Worm (Caenorhabditis elegans) whole organism, mixed stage, embryonic: Measurements from ENCODE around the gene Y52E8A.1.

Source experiments
- M03D4.4 ChIP-seq: sonication (generic microtip); optimal IDR thresholded peaks from 2 replicates; lab custom pipeline; 2017; ENCODE audit warnings: mild to moderate bottlenecking, missing genetic modification characterization, missing compliant biosample characterization
- bed-3 ChIP-seq: fragments of 200-800 bp; sonication (Bioruptor generic); optimal IDR thresholded peaks from 3 replicates; lab custom pipeline; 2018; ENCODE audit warnings: mild to moderate bottlenecking, missing genetic modification characterization, moderate library complexity, missing compliant biosample characterization
- blmp-1 ChIP-seq: fragments of 150-350 bp; optimal IDR thresholded peaks from 2 replicates; lab custom pipeline; 2014; ENCODE audit warnings: missing biosample characterization, missing genetic modification characterization
- ceh-39 ChIP-seq: fragments of 150-350 bp; optimal IDR thresholded peaks from 2 replicates; lab custom pipeline; 2014; ENCODE audit warnings: missing biosample characterization, missing genetic modification characterization
- ceh-43 ChIP-seq: fragments of 200-800 bp; sonication (Bioruptor generic); optimal IDR thresholded peaks from 2 replicates; lab custom pipeline; 2018; ENCODE audit warnings: mild to moderate bottlenecking, missing genetic modification characterization, moderate library complexity, missing compliant biosample characterization
- ceh-83 ChIP-seq: fragments of 200-800 bp; sonication (Bioruptor generic); optimal IDR thresholded peaks from 2 replicates; lab custom pipeline; 2018; ENCODE audit warnings: mild to moderate bottlenecking, missing genetic modification characterization, missing compliant biosample characterization
- ces-1 ChIP-seq: fragments of 150-350 bp; optimal IDR thresholded peaks from 2 replicates; lab custom pipeline; 2014; ENCODE audit warnings: missing biosample characterization, missing genetic modification reagents, missing genetic modification characterization
- drap-1 ChIP-seq: fragments of 200-800 bp; sonication (Bioruptor generic); optimal IDR thresholded peaks from 3 replicates; lab custom pipeline; 2018; ENCODE audit warnings: mild to moderate bottlenecking, missing genetic modification characterization, missing compliant biosample characterization
- elt-1 ChIP-seq: sonication (generic microtip); optimal IDR thresholded peaks from 2 replicates; lab custom pipeline; 2017; ENCODE audit warnings: missing genetic modification characterization, mild to moderate bottlenecking, missing compliant biosample characterization, antibody characterized with exemption, moderate library complexity, borderline replicate concordance; ENCODE audit not compliant: insufficient read depth
- flh-1 ChIP-seq: fragments of 200-800 bp; sonication (Bioruptor generic); optimal IDR thresholded peaks from 2 replicates; lab custom pipeline; 2018; ENCODE audit warnings: mild to moderate bottlenecking, missing genetic modification characterization, moderate library complexity, missing compliant biosample characterization
- ham-2 ChIP-seq: fragments of 200-800 bp; sonication (Bioruptor generic); optimal IDR thresholded peaks from 2 replicates; lab custom pipeline; 2018; ENCODE audit warnings: mild to moderate bottlenecking, missing genetic modification characterization, missing compliant biosample characterization
- hlh-1 ChIP-seq: fragments of 150-350 bp; optimal IDR thresholded peaks from 2 replicates; lab custom pipeline; 2014; ENCODE audit warnings: missing biosample characterization, missing genetic modification reagents, missing genetic modification characterization
- lin-32 ChIP-seq: fragments of 200-800 bp; sonication (Bioruptor generic); optimal IDR thresholded peaks from 2 replicates; lab custom pipeline; 2018; ENCODE audit warnings: mild to moderate bottlenecking, missing genetic modification characterization, missing compliant biosample characterization
- lsy-2 ChIP-seq: fragments of 150-350 bp; optimal IDR thresholded peaks from 2 replicates; lab custom pipeline; 2014; ENCODE audit warnings: missing biosample characterization, missing genetic modification characterization
- mab-5 ChIP-seq: fragments of 150-350 bp; optimal IDR thresholded peaks from 2 replicates; lab custom pipeline; 2014; ENCODE audit warnings: missing biosample characterization, missing genetic modification characterization
- mep-1 ChIP-seq: fragments of 150-350 bp; optimal IDR thresholded peaks from 2 replicates; lab custom pipeline; 2017; ENCODE audit warnings: missing biosample characterization, missing genetic modification reagents, missing genetic modification characterization, inconsistent platforms
- mls-2 ChIP-seq: sonication (generic microtip); optimal IDR thresholded peaks from 2 replicates; lab custom pipeline; 2016; ENCODE audit warnings: mild to moderate bottlenecking, missing genetic modification characterization, moderate library complexity, missing compliant biosample characterization
- nhr-12 ChIP-seq: fragments of 150-350 bp; optimal IDR thresholded peaks from 2 replicates; lab custom pipeline; 2014; ENCODE audit warnings: missing biosample characterization, missing genetic modification characterization
- nhr-2 ChIP-seq: fragments of 150-350 bp; optimal IDR thresholded peaks from 2 replicates; lab custom pipeline; 2014; ENCODE audit warnings: missing biosample characterization, missing genetic modification characterization
- nhr-237 ChIP-seq: fragments of 150-350 bp; optimal IDR thresholded peaks from 2 replicates; lab custom pipeline; 2014; ENCODE audit warnings: missing biosample characterization, missing genetic modification characterization
- nhr-28 ChIP-seq: fragments of 150-350 bp; optimal IDR thresholded peaks from 2 replicates; lab custom pipeline; 2014; ENCODE audit warnings: missing biosample characterization, missing genetic modification characterization
- nhr-76 ChIP-seq: sonication (generic microtip); optimal IDR thresholded peaks from 2 replicates; lab custom pipeline; 2017; ENCODE audit warnings: missing biosample characterization, missing genetic modification characterization
- pha-4 ChIP-seq: fragments of 150-350 bp; optimal IDR thresholded peaks from 2 replicates; lab custom pipeline; 2018; ENCODE audit warnings: missing biosample characterization, missing genetic modification reagents, missing genetic modification characterization
- sem-2 ChIP-seq: fragments of 200-800 bp; sonication (Bioruptor generic); optimal IDR thresholded peaks from 2 replicates; lab custom pipeline; 2018; ENCODE audit warnings: mild to moderate bottlenecking, missing genetic modification characterization, missing compliant biosample characterization
- snpc-4 ChIP-seq: fragments of 150-350 bp; optimal IDR thresholded peaks from 2 replicates; lab custom pipeline; 2014; ENCODE audit warnings: missing biosample characterization, missing genetic modification characterization
- sptf-1 ChIP-seq: sonication (generic microtip); optimal IDR thresholded peaks from 2 replicates; lab custom pipeline; 2017; ENCODE audit warnings: mild to moderate bottlenecking, missing genetic modification characterization, moderate library complexity, missing compliant biosample characterization
- unc-120 ChIP-seq: sonication (generic microtip); optimal IDR thresholded peaks from 2 replicates; lab custom pipeline; 2017; ENCODE audit warnings: missing genetic modification characterization, missing compliant biosample characterization; ENCODE audit not compliant: poor library complexity, severe bottlenecking
- unc-39 ChIP-seq: fragments of 150-350 bp; optimal IDR thresholded peaks from 2 replicates; lab custom pipeline; 2014; ENCODE audit warnings: missing biosample characterization, missing genetic modification characterization
- unc-62 ChIP-seq: fragments of 150-350 bp; optimal IDR thresholded peaks from 2 replicates; lab custom pipeline; 2014; ENCODE audit warnings: missing biosample characterization, missing genetic modification reagents, missing genetic modification characterization
- zip-8 ChIP-seq: fragments of 150-350 bp; optimal IDR thresholded peaks from 2 replicates; lab custom pipeline; 2014; ENCODE audit warnings: missing biosample characterization, missing genetic modification characterization
- ztf-11 ChIP-seq: fragments of 150-350 bp; optimal IDR thresholded peaks from 2 replicates; lab custom pipeline; 2014; ENCODE audit warnings: missing biosample characterization, missing genetic modification characterization

The Y52E8A.1 gene

ce11 chrII:4301307-4301706 is 20.6 kb upstream of the Y52E8A.1 start, which contains the start of gene gtf-2F1:
TSS of gene gtf-2F1 (plus strand) at chrII:4301607.
- TF ChIP-seq nhr-28 (tag; lab: Kevin White, UChicago) (no peak), mep-1 (tag; lab: Kevin White, UChicago) (no peak), nhr-76 (tag; lab: Kevin White, UChicago) (no peak), lsy-2 (tag; lab: Kevin White, UChicago) (no peak), unc-39 (no peak), ces-1 (GFP tag; lab: Kevin White, UChicago) (no peak)

- no peak for TF ChIP-seq nhr-2 (tag; lab: Kevin White, UChicago)
- TF ChIP-seq flh-1 = no peak
- TF ChIP-seq ceh-43 = no peak
- TF ChIP-seq ceh-39 = no peak
- no peak for TF ChIP-seq unc-62
- TF ChIP-seq bed-3 (GFP tag; lab: Kevin White, UChicago) = no peak
- no peak for TF ChIP-seq lsy-2 (tag; lab: Kevin White, UChicago)
- TF ChIP-seq sem-2 (GFP tag; lab: Kevin White, UChicago) = no peak
- TF ChIP-seq hlh-1 (tag; lab: Kevin White, UChicago) = no peak
- TF ChIP-seq ces-1 (GFP tag; lab: Kevin White, UChicago) = no peak
- TF ChIP-seq nhr-76 (tag; lab: Kevin White, UChicago) = no peak
- TF ChIP-seq blmp-1 = no peak
- no peak for TF ChIP-seq unc-39
Measured at ce11 chrII:4306921-4307630, 14.8 kb upstream of the Y52E8A.1 start, which contains the start of gene Y52E8A.3. TSS of gene Y52E8A.3 (minus strand) at chrII:4306971.

ce11 chrII:4312115-4312514 is 9.8 kb upstream of the Y52E8A.1 start, which contains the start of gene plep-1:
TSS of gene plep-1 (minus strand) at chrII:4312215.
- no peak for TF ChIP-seq nhr-237 (tag; lab: Kevin White, UChicago)
- no peak for TF ChIP-seq pha-4
- TF ChIP-seq M03D4.4 (tag; lab: Kevin White, UChicago) = no peak
- no peak for TF ChIP-seq unc-39
- no peak for TF ChIP-seq nhr-12 (tag; lab: Kevin White, UChicago)
- TF ChIP-seq nhr-76 (tag; lab: Kevin White, UChicago) = no peak
- no peak for TF ChIP-seq mls-2
- TF ChIP-seq ceh-39 = no peak
- TF ChIP-seq mep-1 (tag; lab: Kevin White, UChicago) = no peak
- no peak for TF ChIP-seq nhr-28 (tag; lab: Kevin White, UChicago)
- no peak for TF ChIP-seq unc-120 (tag; lab: Kevin White, UChicago)
- TF ChIP-seq lin-32 (GFP tag; lab: Kevin White, UChicago) = no peak
- no peak for TF ChIP-seq snpc-4 (tag; lab: Kevin White, UChicago)
- TF ChIP-seq ham-2 (GFP tag; lab: Kevin White, UChicago) = no peak
- TF ChIP-seq ztf-11 (tag; lab: Kevin White, UChicago) = no peak
- no peak for TF ChIP-seq drap-1 (GFP tag; lab: Kevin White, UChicago)

- no peak for TF ChIP-seq mab-5 (tag; lab: Kevin White, UChicago)
- no peak for TF ChIP-seq drap-1 (GFP tag; lab: Kevin White, UChicago)
- TF ChIP-seq nhr-28 (tag; lab: Kevin White, UChicago) = no peak
- no peak for TF ChIP-seq M03D4.4 (tag; lab: Kevin White, UChicago)
- no peak for TF ChIP-seq unc-120 (tag; lab: Kevin White, UChicago)
- TF ChIP-seq sem-2 (GFP tag; lab: Kevin White, UChicago) = no peak
- TF ChIP-seq ceh-83 (GFP tag; lab: Kevin White, UChicago) = no peak
- TF ChIP-seq unc-39 = no peak
- no peak for TF ChIP-seq lin-32 (GFP tag; lab: Kevin White, UChicago)
- TF ChIP-seq ham-2 (GFP tag; lab: Kevin White, UChicago) = no peak
Measured at ce11 chrII:4316011-4316410, 5.9 kb upstream of the Y52E8A.1 start, which contains the start of gene srw-40. TSS of gene srw-40 (minus strand) at chrII:4316111.

- TF ChIP-seq blmp-1 (no peak), nhr-12 (tag; lab: Kevin White, UChicago) (no peak), mep-1 (tag; lab: Kevin White, UChicago) (no peak), lin-32 (GFP tag; lab: Kevin White, UChicago) (no peak), bed-3 (GFP tag; lab: Kevin White, UChicago) (no peak), mls-2 (no peak), nhr-237 (tag; lab: Kevin White, UChicago) (no peak), zip-8 (tag; lab: Kevin White, UChicago) (no peak), snpc-4 (tag; lab: Kevin White, UChicago) (no peak), mab-5 (tag; lab: Kevin White, UChicago) (no peak), ham-2 (GFP tag; lab: Kevin White, UChicago) (no peak), sptf-1 (tag; lab: Kevin White, UChicago) (no peak), elt-1 (tag; lab: Kevin White, UChicago) (no peak), sem-2 (GFP tag; lab: Kevin White, UChicago) (no peak), nhr-2 (tag; lab: Kevin White, UChicago) (no peak), ces-1 (GFP tag; lab: Kevin White, UChicago) (no peak), ztf-11 (tag; lab: Kevin White, UChicago) (no peak), drap-1 (GFP tag; lab: Kevin White, UChicago) (no peak)
- TF ChIP-seq, all 35 proteins: peak for 0
Measured at ce11 chrII:4319537-4320019, 2.3 kb upstream of the Y52E8A.1 start, which contains the start of gene Y52E8A.6. TSS of gene Y52E8A.6 (minus strand) at chrII:4319969.
